Fruit fly (Drosophila melanogaster) whole organism, pupa: ENCODE data around the gene Paris.

ENCODE experiments used
- CG10348 ChIP-seq: fragments of 200-800 bp; sonication (Bioruptor generic); IDR thresholded peaks from 2 replicates; pipeline ENCODE4 v1.3.6; 2022; ENCODE audit warnings: missing biosample characterization, missing genetic modification characterization
- CG12605 ChIP-seq: fragments of 200-800 bp; sonication (Bioruptor generic); IDR thresholded peaks from 2 replicates; pipeline ENCODE4 v1.3.6; 2022; ENCODE audit warnings: missing biosample characterization, missing genetic modification characterization
- CG13204 ChIP-seq: fragments of 200-800 bp; sonication (Bioruptor generic); optimal IDR thresholded peaks from 2 replicates; lab custom pipeline; 2018; ENCODE audit warnings: missing biosample characterization, mild to moderate bottlenecking, missing genetic modification characterization, moderate library complexity
- CG14655 ChIP-seq: fragments of 200-800 bp; sonication (Bioruptor generic); optimal IDR thresholded peaks from 3 replicates; lab custom pipeline; 2017; ENCODE audit warnings: mild to moderate bottlenecking, missing biosample characterization, missing genetic modification reagents, missing genetic modification characterization
- CG15710 ChIP-seq: fragments of 200-800 bp; sonication (Bioruptor generic); optimal IDR thresholded peaks from 2 replicates; lab custom pipeline; 2018; ENCODE audit warnings: missing biosample characterization, mild to moderate bottlenecking, missing genetic modification characterization, moderate library complexity
- CG17806 ChIP-seq: fragments of 200-800 bp; sonication (Bioruptor generic); optimal IDR thresholded peaks from 2 replicates; lab custom pipeline; 2018; ENCODE audit warnings: missing biosample characterization, mild to moderate bottlenecking, missing genetic modification characterization, moderate library complexity
- CG32121 ChIP-seq: fragments of 200-800 bp; sonication (Bioruptor generic); IDR thresholded peaks from 2 replicates; pipeline ENCODE4 v1.3.6; 2022; ENCODE audit warnings: missing biosample characterization, missing genetic modification characterization
- CG34367 ChIP-seq: fragments of 200-800 bp; sonication (Bioruptor generic); optimal IDR thresholded peaks from 2 replicates; lab custom pipeline; 2018; ENCODE audit warnings: missing biosample characterization, mild to moderate bottlenecking, missing genetic modification characterization
- CG4496 ChIP-seq: fragments of 200-800 bp; sonication (Bioruptor generic); IDR thresholded peaks from 3 replicates; pipeline ENCODE4 v1.3.6; 2022; ENCODE audit warnings: missing biosample characterization, missing genetic modification characterization
- CG8159 ChIP-seq: fragments of 200-800 bp; sonication (Bioruptor generic); optimal IDR thresholded peaks from 3 replicates; lab custom pipeline; 2018; ENCODE audit warnings: missing biosample characterization, mild to moderate bottlenecking, missing genetic modification characterization, moderate library complexity
- CG8301 ChIP-seq: fragments of 200-800 bp; sonication (Bioruptor generic); optimal IDR thresholded peaks from 2 replicates; lab custom pipeline; 2018; ENCODE audit warnings: missing biosample characterization, mild to moderate bottlenecking, missing genetic modification characterization
- CG9948 ChIP-seq: fragments of 200-800 bp; sonication (Bioruptor generic); optimal IDR thresholded peaks from 2 replicates; lab custom pipeline; 2018; ENCODE audit warnings: missing biosample characterization, mild to moderate bottlenecking, missing genetic modification characterization, moderate library complexity
- D1 ChIP-seq: fragments of 200-800 bp; sonication (Bioruptor generic); optimal IDR thresholded peaks from 2 replicates; lab custom pipeline; 2018; ENCODE audit warnings: missing biosample characterization, mild to moderate bottlenecking, missing genetic modification characterization, moderate library complexity
- EcR ChIP-seq: fragments of 200-800 bp; sonication (Bioruptor generic); optimal IDR thresholded peaks from 3 replicates; lab custom pipeline; 2019; ENCODE audit warnings: missing biosample characterization, missing genetic modification characterization, mild to moderate bottlenecking, moderate library complexity, missing genetic modification reagents
- Ets98B ChIP-seq: fragments of 200-800 bp; sonication (Bioruptor generic); IDR thresholded peaks from 2 replicates; pipeline ENCODE4 v1.3.6; 2022; ENCODE audit warnings: missing biosample characterization, missing genetic modification characterization
- Pif1A ChIP-seq: fragments of 200-800 bp; sonication (Bioruptor generic); optimal IDR thresholded peaks from 3 replicates; lab custom pipeline; 2016; ENCODE audit warnings: missing biosample characterization, missing genetic modification characterization
- Pif1B ChIP-seq: fragments of 200-800 bp; sonication (Bioruptor generic); optimal IDR thresholded peaks from 3 replicates; lab custom pipeline; 2016; ENCODE audit warnings: missing biosample characterization, missing genetic modification characterization
- Snoo ChIP-seq: fragments of 200-800 bp; sonication (Bioruptor generic); optimal IDR thresholded peaks from 3 replicates; lab custom pipeline; 2017; ENCODE audit warnings: missing biosample characterization, mild to moderate bottlenecking, missing genetic modification characterization, inconsistent platforms
- fd96Ca ChIP-seq: fragments of 200-800 bp; sonication (Bioruptor generic); IDR thresholded peaks from 3 replicates; pipeline ENCODE4 v1.3.6; 2022; ENCODE audit warnings: missing biosample characterization, missing genetic modification characterization
- gl ChIP-seq: fragments of 200-800 bp; sonication (Bioruptor generic); optimal IDR thresholded peaks from 2 replicates; lab custom pipeline; 2018; ENCODE audit warnings: missing biosample characterization, mild to moderate bottlenecking, missing genetic modification characterization
- rn ChIP-seq: fragments of 200-800 bp; sonication (Bioruptor generic); IDR thresholded peaks from 2 replicates; pipeline ENCODE4 v1.3.6; 2022; ENCODE audit warnings: missing biosample characterization, missing genetic modification characterization

Gene Paris

DNA sequence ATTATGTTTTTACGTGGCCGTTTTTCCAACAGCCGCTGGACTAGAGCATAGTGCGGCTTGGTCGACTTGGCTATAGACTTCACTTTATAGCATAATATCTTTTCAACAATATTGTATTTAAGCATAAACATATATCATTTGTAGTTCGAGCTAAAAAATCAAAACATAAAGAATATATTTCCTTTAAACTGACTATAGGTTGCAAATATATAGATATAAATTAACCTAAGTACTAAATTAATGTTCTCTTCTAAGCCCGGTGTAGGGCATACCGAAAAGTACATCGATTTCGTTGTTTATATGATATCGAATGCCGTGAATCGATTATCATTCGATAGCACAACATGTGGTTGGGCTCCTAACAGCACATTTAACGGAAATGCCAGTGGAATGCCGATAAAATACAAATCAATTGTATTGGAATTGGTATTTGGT lies 14.8 kb upstream of the Paris start, which contains the start of gene MFS18:
Gene MFS18, minus strand, starts transcription at position 54 of the 435 bp plus-strand sequence.
- peak; percentile 96 for TF ChIP-seq Pif1B (GFP tag; lab: Kevin White, UChicago)
- TF ChIP-seq CG14655, result peak; percentile 99
- TF ChIP-seq CG17806 (tag; lab: Kevin White, UChicago), result peak; percentile 100
- TF ChIP-seq CG9948, result peak; percentile 98
- TF ChIP-seq CG4496 (GFP tag; lab: Robert Waterston, UW), result peak; percentile 99
- no peak for TF ChIP-seq Pif1A (GFP tag; lab: Kevin White, UChicago)
- peak; percentile 99 for TF ChIP-seq CG32121 (GFP tag; lab: Robert Waterston, UW)
- TF ChIP-seq rn (GFP tag; lab: Robert Waterston, UW), result peak; percentile 98
- peak; percentile 81 for TF ChIP-seq CG10348
- no peak for TF ChIP-seq CG13204 (GFP tag; lab: Kevin White, UChicago)
- TF ChIP-seq CG8301 (tag; lab: Kevin White, UChicago), result peak; percentile 99
- TF ChIP-seq EcR (GFP tag; lab: Kevin White, UChicago), result peak; percentile 30
- TF ChIP-seq gl, result peak; percentile 96
- TF ChIP-seq CG8159 (tag; lab: Kevin White, UChicago), result peak; percentile 99
- peak; percentile 97 for TF ChIP-seq Snoo (tag; lab: Kevin White, UChicago)
- peak; percentile 88 for TF ChIP-seq CG34367
- peak; percentile 99 for TF ChIP-seq Ets98B (GFP tag; lab: Robert Waterston, UW)
- TF ChIP-seq CG12605 (GFP tag; lab: Robert Waterston, UW), result peak; percentile 98
- TF ChIP-seq CG15710 (tag; lab: Kevin White, UChicago), result peak; percentile 90
- peak; percentile 99 for TF ChIP-seq D1
- TF ChIP-seq fd96Ca, result peak; percentile 97

DNA sequence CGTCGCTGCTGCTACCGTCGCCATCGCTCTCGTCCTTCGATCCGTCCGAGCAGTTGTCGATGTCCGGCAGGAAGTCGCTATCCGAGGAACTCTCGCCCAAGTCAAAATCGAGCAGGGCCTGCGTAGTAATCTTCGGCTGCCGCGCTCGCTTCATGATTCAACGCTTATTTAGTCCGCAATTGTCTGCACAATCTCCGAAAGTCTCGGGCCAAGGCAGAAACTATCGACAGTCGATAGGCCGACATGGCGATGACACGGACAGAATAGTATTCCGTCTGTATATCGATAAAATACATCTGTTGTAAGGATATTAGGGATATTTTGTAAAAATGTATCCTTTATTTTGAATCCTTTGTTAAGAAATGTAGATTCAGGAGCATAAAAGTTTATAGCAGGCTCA lies 10.6 kb upstream of the Paris start, which contains the start of gene CG15439:
Gene CG15439, minus strand, starts transcription at position 241 of the 400 bp plus-strand sequence.
- no peak for TF ChIP-seq gl
- no peak for TF ChIP-seq CG4496 (GFP tag; lab: Robert Waterston, UW)
- no peak for TF ChIP-seq CG14655
- TF ChIP-seq CG13204 (GFP tag; lab: Kevin White, UChicago), result no peak
- no peak for TF ChIP-seq Pif1B (GFP tag; lab: Kevin White, UChicago)
- no peak for TF ChIP-seq CG17806 (tag; lab: Kevin White, UChicago)
- no peak for TF ChIP-seq CG8301 (tag; lab: Kevin White, UChicago)
- TF ChIP-seq EcR (GFP tag; lab: Kevin White, UChicago), result no peak
- TF ChIP-seq CG12605 (GFP tag; lab: Robert Waterston, UW), result no peak

DNA sequence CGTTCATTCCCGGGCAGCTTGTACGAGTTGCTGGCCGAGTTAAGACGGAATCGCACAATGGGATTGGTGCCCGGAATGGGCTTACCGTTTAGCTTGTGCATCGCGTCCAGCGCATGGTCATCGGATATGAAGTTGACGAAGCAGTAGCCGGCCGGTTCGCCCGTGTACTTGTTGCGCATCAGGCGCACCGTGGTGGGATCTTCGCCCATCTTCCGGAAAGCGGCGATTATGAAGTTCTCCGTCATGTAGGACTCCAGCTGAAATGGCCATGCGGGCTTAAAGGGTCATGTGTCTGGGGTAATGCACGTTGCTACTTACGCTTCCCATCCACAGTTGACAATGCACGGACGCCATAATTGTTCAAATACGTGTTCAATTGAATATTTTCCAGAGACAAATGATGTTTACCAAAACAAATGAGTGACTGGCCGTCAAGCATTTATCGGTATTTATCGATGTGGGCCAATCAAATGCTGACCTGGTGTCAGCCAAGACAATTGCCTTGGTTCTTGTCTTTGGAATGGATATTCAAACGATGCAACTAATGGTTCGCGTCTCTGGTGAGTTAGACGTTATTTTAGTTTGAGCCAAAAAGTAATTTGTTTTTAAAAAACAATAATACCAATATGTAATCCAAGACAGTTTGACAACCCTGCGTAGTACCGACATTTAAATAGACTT lies 9.3 kb upstream of the Paris start, which contains the start of the genes Secp43 and ND-B8:
Gene Secp43, minus strand, starts transcription at position 445 of the 681 bp plus-strand sequence.
Gene ND-B8, plus strand, starts transcription at position 618 of the 681 bp plus-strand sequence.
- TF ChIP-seq Snoo (tag; lab: Kevin White, UChicago) (no peak), CG10348 (no peak), CG13204 (GFP tag; lab: Kevin White, UChicago) (no peak), CG8301 (tag; lab: Kevin White, UChicago) (no peak), fd96Ca (no peak)

DNA sequence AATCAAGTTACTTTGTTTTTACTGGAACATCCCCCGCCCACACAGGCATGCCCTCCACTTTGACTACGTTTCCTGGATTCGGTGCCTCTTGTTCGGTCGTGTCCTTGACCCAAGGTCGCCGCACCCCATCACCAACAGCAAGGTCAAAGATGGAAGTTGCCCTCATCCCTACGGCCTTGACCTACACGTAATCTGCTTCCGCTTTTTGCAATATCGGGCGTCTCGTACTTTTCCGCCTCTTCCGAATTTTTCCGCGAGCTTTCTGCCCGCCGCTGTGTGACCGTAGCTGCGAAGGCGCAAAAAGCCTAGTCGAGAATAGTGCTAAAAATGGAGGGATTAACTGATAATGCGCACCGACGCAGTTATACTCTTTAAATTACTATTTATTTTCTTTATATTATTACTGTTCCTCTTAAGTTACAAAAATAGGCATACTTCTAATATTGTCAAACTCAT lies 6.8 kb upstream of the Paris start, which contains the start of gene Gs1l:
Gene Gs1l, minus strand, starts transcription at position 269 of the 456 bp plus-strand sequence.
- no peak for TF ChIP-seq fd96Ca
- peak; percentile 40; the same call in 1 of the 2 replicates for TF ChIP-seq CG32121 (GFP tag; lab: Robert Waterston, UW)
- TF ChIP-seq CG8159 (tag; lab: Kevin White, UChicago), result peak; percentile 26
- TF ChIP-seq EcR (GFP tag; lab: Kevin White, UChicago), result peak; percentile 71
- no peak for TF ChIP-seq CG34367
- TF ChIP-seq CG17806 (tag; lab: Kevin White, UChicago), result no peak
- TF ChIP-seq rn (GFP tag; lab: Robert Waterston, UW), result no peak
- no peak for TF ChIP-seq CG8301 (tag; lab: Kevin White, UChicago)
- no peak for TF ChIP-seq CG12605 (GFP tag; lab: Robert Waterston, UW)

DNA sequence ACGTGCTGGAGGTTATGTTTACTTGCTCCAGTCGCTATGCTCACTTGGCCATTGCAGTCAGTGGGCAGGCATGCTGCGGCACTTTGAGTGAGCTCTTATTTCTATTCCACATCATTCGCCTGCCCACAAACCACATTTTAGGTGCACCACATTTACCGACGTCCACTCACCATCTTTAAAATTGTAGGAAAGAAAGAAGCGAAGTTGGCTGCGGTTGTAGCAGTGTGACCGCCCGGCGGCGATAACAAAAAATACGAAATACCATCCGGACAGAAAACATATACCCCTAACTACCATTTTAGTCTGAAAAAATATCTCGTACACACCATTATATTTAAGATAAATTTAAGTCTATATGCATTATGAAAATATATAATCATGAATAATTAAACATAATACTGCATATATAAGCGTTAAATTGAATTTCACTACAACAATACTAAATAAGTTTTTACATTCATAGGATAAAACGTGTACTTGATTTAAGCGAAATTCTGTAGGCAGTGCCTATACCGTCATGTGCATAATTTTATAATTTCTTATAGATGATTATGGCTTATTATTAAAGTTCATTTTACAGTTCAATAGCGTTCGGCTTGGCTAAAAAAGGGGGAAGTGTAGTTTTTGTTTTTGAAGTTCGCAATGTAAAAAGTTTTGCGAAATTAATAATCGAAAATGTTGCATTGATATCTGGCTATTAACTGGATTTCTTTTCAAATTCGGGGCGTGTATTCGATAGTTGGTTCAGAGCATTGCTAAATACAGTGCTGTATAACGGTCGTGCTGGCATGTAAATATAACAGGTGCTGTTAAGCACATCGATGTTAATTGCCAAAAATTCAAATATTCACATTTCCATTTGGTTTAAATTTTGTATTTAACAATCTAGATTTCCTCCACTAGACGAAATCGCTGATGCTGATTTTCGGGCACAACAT lies 5.0 kb upstream of the Paris start, which contains the start of gene RpL27A:
Gene RpL27A, minus strand, starts transcription at position 246 of the 938 bp plus-strand sequence.
- TF ChIP-seq CG13204 (GFP tag; lab: Kevin White, UChicago), result no peak
- no peak for TF ChIP-seq Pif1A (GFP tag; lab: Kevin White, UChicago)
- TF ChIP-seq CG8159 (tag; lab: Kevin White, UChicago), result peak; percentile 44
- no peak for TF ChIP-seq rn (GFP tag; lab: Robert Waterston, UW)
- TF ChIP-seq D1, result no peak
- no peak for TF ChIP-seq EcR (GFP tag; lab: Kevin White, UChicago)
- TF ChIP-seq Pif1B (GFP tag; lab: Kevin White, UChicago), result no peak
- TF ChIP-seq CG17806 (tag; lab: Kevin White, UChicago), result no peak
- TF ChIP-seq gl, result no peak
- TF ChIP-seq CG32121 (GFP tag; lab: Robert Waterston, UW), result peak; percentile 47; the same call in 1 of the 2 replicates
- peak; percentile 81 for TF ChIP-seq Snoo (tag; lab: Kevin White, UChicago)
- no peak for TF ChIP-seq CG14655
- TF ChIP-seq CG9948, result peak; percentile 41
- peak; percentile 50 for TF ChIP-seq CG15710 (tag; lab: Kevin White, UChicago)
- peak; percentile 65 for TF ChIP-seq CG34367
- TF ChIP-seq CG4496 (GFP tag; lab: Robert Waterston, UW), result peak; percentile 84
- TF ChIP-seq CG10348, result no peak
- peak; percentile 32 for TF ChIP-seq Ets98B (GFP tag; lab: Robert Waterston, UW)
- peak; percentile 5 for TF ChIP-seq CG8301 (tag; lab: Kevin White, UChicago)
- peak; percentile 14; the same call in 1 of the 3 replicates for TF ChIP-seq fd96Ca
- peak; percentile 67 for TF ChIP-seq CG12605 (GFP tag; lab: Robert Waterston, UW)
